Fruit fly (Drosophila melanogaster) whole organism, prepupa: ENCODE measurements around the gene mnb.

Source experiments
- CG11294 ChIP-seq: fragments of 200-800 bp; sonication (Bioruptor generic); IDR thresholded peaks from 2 replicates; pipeline ENCODE4 v1.3.6; 2022; ENCODE audit warnings: missing biosample characterization, missing genetic modification characterization
- CG3032 ChIP-seq: fragments of 200-800 bp; optimal IDR thresholded peaks from 2 replicates; lab custom pipeline; 2019; ENCODE audit warnings: missing biosample characterization, mild to moderate bottlenecking, missing genetic modification characterization, moderate library complexity
- CG3919 ChIP-seq: fragments of 200-800 bp; sonication (Bioruptor generic); optimal IDR thresholded peaks from 3 replicates; lab custom pipeline; 2016; ENCODE audit warnings: missing biosample characterization, missing genetic modification characterization
- CG6163 ChIP-seq: fragments of 200-800 bp; sonication (Bioruptor generic); IDR thresholded peaks from 3 replicates; pipeline ENCODE4 v1.3.6; 2022; ENCODE audit warnings: missing biosample characterization, missing genetic modification characterization
- dac ChIP-seq: fragments of 200-800 bp; sonication (Bioruptor generic); optimal IDR thresholded peaks from 2 replicates; lab custom pipeline; 2017; ENCODE audit warnings: missing biosample characterization, mild to moderate bottlenecking, missing genetic modification characterization
- fkh ChIP-seq: fragments of 200-800 bp; sonication (Bioruptor generic); optimal IDR thresholded peaks from 3 replicates; lab custom pipeline; 2017; ENCODE audit warnings: missing biosample characterization, mild to moderate bottlenecking, missing genetic modification characterization, moderate library complexity

dm6 chrX:17887877-17888276 is 855 bp upstream of the mnb start, which contains the start of gene CG6788:
- no peak for TF ChIP-seq fkh (GFP tag; lab: Kevin White, UChicago)
- no peak for TF ChIP-seq CG6163 (GFP tag; lab: Robert Waterston, UW)
- no peak for TF ChIP-seq dac (GFP tag; lab: Kevin White, UChicago)
- TF ChIP-seq CG11294 (GFP tag; lab: Robert Waterston, UW): no peak
- no peak for TF ChIP-seq CG3919 (GFP tag; lab: Kevin White, UChicago)
- no peak for TF ChIP-seq CG3032
